Fruit fly (Drosophila melanogaster): Measurements from ENCODE around the gene CG13728.

dm6 chr3L:17383285-17383684 is 757 bp upstream of the CG13728 start:
- no peak for TF ChIP-seq CG8478 (optimal IDR thresholded peaks at IDR 0.05)
- no peak for TF ChIP-seq CTCF (optimal IDR thresholded peaks at IDR 0.05)
